Worm (Caenorhabditis elegans): ENCODE data around the gene C01G6.4.

C01G6.4 gene

DNA sequence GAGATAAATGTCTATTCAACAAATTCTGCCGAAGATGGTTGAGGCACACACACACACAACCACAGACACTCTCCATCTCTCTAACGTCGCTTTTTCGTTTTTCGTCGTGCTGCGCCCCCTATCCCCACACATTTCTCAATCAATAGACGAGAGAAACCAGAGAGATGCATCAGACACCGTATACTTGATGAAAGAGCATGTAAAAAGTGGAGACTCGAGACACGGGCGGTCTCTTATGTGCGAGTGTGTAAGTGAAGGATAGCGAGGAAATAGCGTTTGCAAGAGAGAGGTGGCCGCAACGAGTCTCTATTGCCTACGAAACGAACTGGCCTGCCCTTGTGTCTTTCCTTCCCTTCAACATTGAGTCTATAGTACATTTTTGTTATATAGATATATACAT is 9.9 kb upstream of the C01G6.4 start (continued):
- no peak for TF ChIP-seq lin-15B (tag; optimal IDR thresholded peaks at IDR 0.05)
- peak; percentile 77 for TF ChIP-seq lir-3 (tag; optimal IDR thresholded peaks at IDR 0.05; ENCODE audit: poor library complexity)
- no peak for TF ChIP-seq fkh-4 (tag; optimal IDR thresholded peaks at IDR 0.05; ENCODE audit: borderline replicate concordance)
- TF ChIP-seq zag-1 (tag; optimal IDR thresholded peaks at IDR 0.05), result peak; percentile 38
- peak; percentile 50 to 59 for TF ChIP-seq egl-27 (tag; optimal IDR thresholded peaks at IDR 0.05)
- peak; percentile 71 for TF ChIP-seq irx-1 (tag; optimal IDR thresholded peaks at IDR 0.05)
- peak; percentile 61 to 65 (median 64) for TF ChIP-seq dpl-1 (GFP tag; optimal IDR thresholded peaks at IDR 0.05)
- TF ChIP-seq rnt-1 (tag; optimal IDR thresholded peaks at IDR 0.05), result peak; percentile 89
- peak; percentile 96 for TF ChIP-seq nhr-85 (tag)
- peak; percentile 97 for TF ChIP-seq C34B4.2 (tag; optimal IDR thresholded peaks at IDR 0.05)
- no peak for TF ChIP-seq ces-1 (GFP tag; optimal IDR thresholded peaks at IDR 0.05)
- TF ChIP-seq mep-1 (tag; optimal IDR thresholded peaks at IDR 0.05), result peak; percentile 90
- peak in 1 of 2 experiments; percentile 90 for TF ChIP-seq mdl-1 (tag; optimal IDR thresholded peaks at IDR 0.05)
- TF ChIP-seq vab-15 (tag; optimal IDR thresholded peaks at IDR 0.05), result no peak
- TF ChIP-seq egl-13 (tag; optimal IDR thresholded peaks at IDR 0.05), result peak; percentile 46
- peak; percentile 56 for TF ChIP-seq ceh-8 (GFP tag; optimal IDR thresholded peaks at IDR 0.05)
- peak; percentile 72 for TF ChIP-seq dsc-1 (tag; optimal IDR thresholded peaks at IDR 0.05)
- TF ChIP-seq aly-2 (tag; optimal IDR thresholded peaks at IDR 0.05), result peak; percentile 75
- peak; percentile 75 for TF ChIP-seq blmp-1 (tag; optimal IDR thresholded peaks at IDR 0.05)
- no peak for TF ChIP-seq tlp-1 (tag; optimal IDR thresholded peaks at IDR 0.05)
- TF ChIP-seq jun-1 (tag; optimal IDR thresholded peaks at IDR 0.05), result peak; percentile 92
- TF ChIP-seq nhr-77 (tag; optimal IDR thresholded peaks at IDR 0.05), result peak; percentile 94
- TF ChIP-seq unc-130 (tag; optimal IDR thresholded peaks at IDR 0.05), result peak; percentile 66
- TF ChIP-seq lin-13 (GFP tag; optimal IDR thresholded peaks at IDR 0.05), result peak; percentile 85
- TF ChIP-seq hlh-17 (GFP tag; optimal IDR thresholded peaks at IDR 0.05; ENCODE audit: borderline replicate concordance), result no peak
- TF ChIP-seq elt-3 (tag; optimal IDR thresholded peaks at IDR 0.05), result peak in 4 of 6 experiments; percentile 48 to 78 (median 58)
- TF ChIP-seq lsy-2 (tag; optimal IDR thresholded peaks at IDR 0.05), result peak; percentile 89 to 96
- TF ChIP-seq unc-30 (tag; optimal IDR thresholded peaks at IDR 0.05), result no peak
- peak; percentile 94 for TF ChIP-seq tbx-2 (tag; optimal IDR thresholded peaks at IDR 0.05)
- no peak; the same call in 1 of the 2 replicates for TF ChIP-seq ceh-88 (GFP tag; IDR thresholded peaks at IDR 0.05)
- peak; percentile 88 for TF ChIP-seq xbp-1 (tag; optimal IDR thresholded peaks at IDR 0.05)
- peak; percentile 83 to 87 for TF ChIP-seq lin-35 (GFP tag; optimal IDR thresholded peaks at IDR 0.05)
- TF ChIP-seq nhr-90 (tag; optimal IDR thresholded peaks at IDR 0.05; ENCODE audit: poor library complexity), result peak; percentile 84
- TF ChIP-seq unc-62 (GFP tag; optimal IDR thresholded peaks at IDR 0.05), result peak; percentile 26
- TF ChIP-seq fkh-8 (tag; optimal IDR thresholded peaks at IDR 0.05), result peak; percentile 95
- no peak for TF ChIP-seq efl-3 (GFP tag; optimal IDR thresholded peaks at IDR 0.05)
- TF ChIP-seq sptf-1 (tag; optimal IDR thresholded peaks at IDR 0.05), result no peak
- peak; percentile 92 for TF ChIP-seq nhr-47 (tag; optimal IDR thresholded peaks at IDR 0.05)

DNA sequence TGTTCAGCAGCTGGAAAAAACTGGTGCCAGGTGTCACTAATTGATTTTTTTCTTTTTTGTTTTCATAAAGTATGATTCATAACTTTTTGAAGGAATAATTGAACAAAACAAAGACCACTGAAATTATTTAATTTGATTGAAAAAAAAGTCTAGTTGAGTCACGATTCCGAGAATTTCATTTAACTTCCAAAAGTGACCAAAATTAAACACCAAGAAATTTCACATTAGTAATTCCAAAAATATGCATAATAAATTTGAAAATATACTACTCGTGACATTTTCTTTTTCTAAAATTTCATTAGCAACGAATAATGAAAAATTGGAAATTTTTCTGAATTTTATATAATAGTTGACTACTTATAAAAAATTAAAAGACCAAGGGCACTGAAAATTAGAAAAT is 9.2 kb upstream of the C01G6.4 start:
- no peak for TF ChIP-seq sup-37 (GFP tag; optimal IDR thresholded peaks at IDR 0.05)
- no peak for TF ChIP-seq zip-4 (GFP tag; optimal IDR thresholded peaks at IDR 0.05)
- no peak for TF ChIP-seq efl-1 (optimal IDR thresholded peaks at IDR 0.05)
- peak in 1 of 2 experiments; percentile 11 for TF ChIP-seq efl-1 (GFP tag; optimal IDR thresholded peaks at IDR 0.05 in 1 of 2)

Data from whole organism, L1 larva.